Worm (Caenorhabditis elegans) whole organism, L1 larva: ENCODE data around the gene col-10.

Experiments used
- C16A3.4 ChIP-seq: fragments of 150-350 bp; optimal IDR thresholded peaks from 2 replicates; lab custom pipeline; 2014; ENCODE audit warnings: missing biosample characterization, missing genetic modification characterization
- C34B4.2 ChIP-seq: sonication (generic microtip); optimal IDR thresholded peaks from 2 replicates; lab custom pipeline; 2017; ENCODE audit warnings: mild to moderate bottlenecking, missing genetic modification characterization, missing compliant biosample characterization
- aha-1 ChIP-seq: fragments of 150-350 bp; optimal IDR thresholded peaks from 2 replicates; lab custom pipeline; 2014; ENCODE audit warnings: missing biosample characterization, missing genetic modification characterization
- alr-1 ChIP-seq: fragments of 200-800 bp; sonication (Bioruptor generic); optimal IDR thresholded peaks from 2 replicates; lab custom pipeline; 2018; ENCODE audit warnings: borderline replicate concordance, mild to moderate bottlenecking, missing genetic modification characterization, missing compliant biosample characterization
- aly-2 ChIP-seq: fragments of 150-350 bp; optimal IDR thresholded peaks from 2 replicates; lab custom pipeline; 2014; ENCODE audit warnings: missing biosample characterization, missing genetic modification characterization
- blmp-1 ChIP-seq: fragments of 150-350 bp; optimal IDR thresholded peaks from 2 replicates; lab custom pipeline; 2014; ENCODE audit warnings: missing biosample characterization, missing genetic modification characterization
- ceh-63 ChIP-seq: fragments of 200-800 bp; sonication (Bioruptor generic); optimal IDR thresholded peaks from 2 replicates; lab custom pipeline; 2018; ENCODE audit warnings: mild to moderate bottlenecking, missing genetic modification characterization, missing compliant biosample characterization
- ceh-8 ChIP-seq: fragments of 200-800 bp; sonication (Bioruptor generic); optimal IDR thresholded peaks from 2 replicates; lab custom pipeline; 2018; ENCODE audit warnings: mild to moderate bottlenecking, missing genetic modification characterization, moderate library complexity, missing compliant biosample characterization
- ces-1 ChIP-seq: fragments of 150-350 bp; optimal IDR thresholded peaks from 2 replicates; lab custom pipeline; 2014; ENCODE audit warnings: missing biosample characterization, missing genetic modification reagents, missing genetic modification characterization
- dpl-1 ChIP-seq, 3 experiments: fragments of 150-350 bp in 2 of 3; sonication (generic microtip) in 1 of 3; optimal IDR thresholded peaks; 2 replicates each; lab custom pipeline; 2014 to 2017; ENCODE audit warnings: missing biosample characterization in 3 of 3, missing genetic modification characterization in 3 of 3, missing genetic modification reagents in 3 of 3
- dsc-1 ChIP-seq: sonication (generic microtip); optimal IDR thresholded peaks from 2 replicates; lab custom pipeline; 2016; ENCODE audit warnings: mild to moderate bottlenecking, missing genetic modification characterization, missing compliant biosample characterization
- efl-1 ChIP-seq, 4 experiments: fragments of 150-350 bp; optimal IDR thresholded peaks in 3 of 4; peaks in 1 of 4; 1 replicate in 1 of 4; 2 replicates in 3 of 4; lab custom pipeline; 2014; ENCODE audit warnings: missing biosample characterization in 2 of 4, missing genetic modification characterization in 2 of 4, missing genetic modification reagents in 2 of 4
- egl-13 ChIP-seq: sonication (generic microtip); optimal IDR thresholded peaks from 2 replicates; lab custom pipeline; 2016; ENCODE audit warnings: missing genotype, missing genetic modification reagents, missing genetic modification characterization, missing compliant biosample characterization
- fkh-10 ChIP-seq: sonication (generic microtip); optimal IDR thresholded peaks from 2 replicates; lab custom pipeline; 2017; ENCODE audit warnings: missing biosample characterization, missing genetic modification reagents, missing genetic modification characterization
- fkh-8 ChIP-seq: sonication (generic microtip); optimal IDR thresholded peaks from 2 replicates; lab custom pipeline; 2016; ENCODE audit warnings: mild to moderate bottlenecking, missing genetic modification characterization, missing compliant biosample characterization
- hlh-4 ChIP-seq: sonication (generic microtip); optimal IDR thresholded peaks from 2 replicates; lab custom pipeline; 2016; ENCODE audit warnings: mild to moderate bottlenecking, missing genetic modification characterization, missing compliant biosample characterization
- isw-1 ChIP-seq: fragments of 200-800 bp; sonication (Bioruptor generic); IDR thresholded peaks from 2 replicates; pipeline ENCODE4 v1.3.6; 2022; ENCODE audit warnings: missing genetic modification characterization, missing compliant biosample characterization
- jun-1 ChIP-seq: fragments of 150-350 bp; optimal IDR thresholded peaks from 2 replicates; lab custom pipeline; 2014; ENCODE audit warnings: missing biosample characterization, missing genetic modification reagents, missing genetic modification characterization
- lin-14 ChIP-seq: fragments of 200-800 bp; sonication (Bioruptor generic); optimal IDR thresholded peaks from 2 replicates; lab custom pipeline; 2018; ENCODE audit warnings: mild to moderate bottlenecking, missing genetic modification characterization, moderate library complexity, missing compliant biosample characterization
- lsy-2 ChIP-seq, 2 experiments: fragments of 150-350 bp; optimal IDR thresholded peaks; 2 replicates each; lab custom pipeline; 2014; ENCODE audit warnings: missing biosample characterization in 2 of 2, missing genetic modification characterization in 2 of 2
- mab-9 ChIP-seq: fragments of 200-800 bp; sonication (Bioruptor generic); IDR thresholded peaks from 2 replicates; pipeline ENCODE4 v1.3.6; 2022; ENCODE audit warnings: missing genetic modification reagents, missing genetic modification characterization, missing compliant biosample characterization
- mdl-1 ChIP-seq, 2 experiments: fragments of 150-350 bp; optimal IDR thresholded peaks; 2 replicates each; lab custom pipeline; 2014 to 2017; ENCODE audit warnings: missing biosample characterization in 2 of 2, missing genetic modification characterization in 2 of 2, inconsistent platforms in 1 of 2
- mep-1 ChIP-seq: fragments of 150-350 bp; optimal IDR thresholded peaks from 2 replicates; lab custom pipeline; 2014; ENCODE audit warnings: missing biosample characterization, missing genetic modification characterization
- nhr-28 ChIP-seq: fragments of 150-350 bp; optimal IDR thresholded peaks from 2 replicates; lab custom pipeline; 2014; ENCODE audit warnings: missing biosample characterization, missing genetic modification characterization
- nhr-47 ChIP-seq: sonication (generic microtip); optimal IDR thresholded peaks from 2 replicates; lab custom pipeline; 2016; ENCODE audit warnings: mild to moderate bottlenecking, missing genetic modification characterization, moderate library complexity, missing compliant biosample characterization
- nhr-71 ChIP-seq: sonication (generic microtip); optimal IDR thresholded peaks from 2 replicates; lab custom pipeline; 2016; ENCODE audit warnings: mild to moderate bottlenecking, missing genetic modification characterization, moderate library complexity, missing compliant biosample characterization
- nhr-84 ChIP-seq: sonication (generic microtip); optimal IDR thresholded peaks from 2 replicates; lab custom pipeline; 2017; ENCODE audit warnings: missing biosample characterization, missing genetic modification characterization
- nhr-85 ChIP-seq: sonication (generic microtip); peaks from one replicate; lab custom pipeline; 2016; ENCODE audit warnings: missing genetic modification characterization, inconsistent platforms, missing compliant biosample characterization
- pax-3 ChIP-seq: fragments of 200-800 bp; sonication (Bioruptor generic); optimal IDR thresholded peaks from 2 replicates; lab custom pipeline; 2018; ENCODE audit warnings: mild to moderate bottlenecking, missing genetic modification characterization, moderate library complexity, missing compliant biosample characterization
- pqm-1 ChIP-seq: sonication (generic microtip); optimal IDR thresholded peaks from 3 replicates; lab custom pipeline; 2017; ENCODE audit warnings: missing biosample characterization, missing genetic modification characterization
- rnt-1 ChIP-seq: sonication (generic microtip); optimal IDR thresholded peaks from 2 replicates; lab custom pipeline; 2016; ENCODE audit warnings: mild to moderate bottlenecking, missing genetic modification characterization, moderate library complexity, missing compliant biosample characterization
- skn-1 ChIP-seq: fragments of 150-350 bp; optimal IDR thresholded peaks from 2 replicates; lab custom pipeline; 2014; ENCODE audit warnings: missing biosample characterization, missing genetic modification characterization
- snpc-4 ChIP-seq: fragments of 150-350 bp; optimal IDR thresholded peaks from 2 replicates; lab custom pipeline; 2014; ENCODE audit warnings: missing biosample characterization, missing genetic modification characterization
- sox-4 ChIP-seq: sonication (generic microtip); optimal IDR thresholded peaks from 2 replicates; lab custom pipeline; 2016; ENCODE audit warnings: missing genetic modification characterization, missing compliant biosample characterization
- sptf-1 ChIP-seq: fragments of 150-350 bp; optimal IDR thresholded peaks from 2 replicates; lab custom pipeline; 2014; ENCODE audit warnings: missing biosample characterization, missing genetic modification characterization
- swsn-7 ChIP-seq: sonication (generic microtip); optimal IDR thresholded peaks from 2 replicates; lab custom pipeline; 2016; ENCODE audit warnings: missing genetic modification characterization, missing compliant biosample characterization
- tbx-2 ChIP-seq: sonication (generic microtip); optimal IDR thresholded peaks from 2 replicates; lab custom pipeline; 2016; ENCODE audit warnings: missing genetic modification characterization, missing compliant biosample characterization
- unc-30 ChIP-seq: sonication (generic microtip); optimal IDR thresholded peaks from 2 replicates; lab custom pipeline; 2017; ENCODE audit warnings: missing biosample characterization, missing genetic modification characterization
- unc-62 ChIP-seq: fragments of 150-350 bp; optimal IDR thresholded peaks from 2 replicates; lab custom pipeline; 2014; ENCODE audit warnings: missing biosample characterization, missing genetic modification reagents, missing genetic modification characterization
- unc-86 ChIP-seq: sonication (generic microtip); optimal IDR thresholded peaks from 2 replicates; lab custom pipeline; 2016; ENCODE audit warnings: missing genetic modification characterization, missing compliant biosample characterization
- vab-15 ChIP-seq: sonication (generic microtip); optimal IDR thresholded peaks from 2 replicates; lab custom pipeline; 2017; ENCODE audit warnings: missing genotype, mild to moderate bottlenecking, missing genetic modification characterization, missing compliant biosample characterization
- ztf-11 ChIP-seq, 2 experiments: sonication (generic microtip); optimal IDR thresholded peaks; 2 replicates each; lab custom pipeline; 2016 to 2017; ENCODE audit warnings: missing genetic modification characterization in 2 of 2, missing biosample characterization in 1 of 2, missing compliant biosample characterization in 1 of 2

Gene col-10

DNA sequence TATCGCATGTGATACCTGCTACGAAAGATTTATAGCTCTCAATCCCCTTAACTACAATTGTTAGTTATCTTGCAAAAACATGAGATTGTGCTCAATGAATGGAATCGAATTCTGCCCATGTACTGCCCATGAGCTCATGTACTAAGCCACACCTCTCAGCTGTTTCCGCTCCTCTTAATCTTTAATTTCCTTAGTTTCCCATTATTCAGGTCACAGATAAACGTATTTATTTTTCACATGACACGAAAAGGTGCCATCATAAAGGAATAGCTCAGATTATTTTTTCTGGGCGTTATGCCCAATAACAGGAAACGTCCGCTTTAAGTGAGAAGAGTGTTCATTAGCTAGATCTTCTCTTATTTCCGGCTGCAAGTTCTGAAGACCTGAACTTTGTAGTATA, 20.9 kb upstream of the col-10 start:
- TF ChIP-seq lsy-2 (tag; optimal IDR thresholded peaks at IDR 0.05; lab: Kevin White, UChicago) (no peak), egl-13 (tag; lab: Kevin White, UChicago) (peak; percentile 61), fkh-10 (GFP tag; lab: Kevin White, UChicago) (peak; percentile 14), jun-1 (no peak), snpc-4 (tag; lab: Kevin White, UChicago) (no peak), efl-1 (optimal IDR thresholded peaks at IDR 0.05; lab: Kevin White, UChicago) (no peak), efl-1 (GFP tag; optimal IDR thresholded peaks at IDR 0.05 in 1 of 2; lab: Kevin White, UChicago) (peak in 1 of 2 experiments; percentile 59), nhr-71 (peak; percentile 29), fkh-8 (tag; lab: Kevin White, UChicago) (peak; percentile 68), lin-14 (GFP tag; lab: Kevin White, UChicago) (peak; percentile 3), nhr-85 (tag; lab: Kevin White, UChicago) (no peak), vab-15 (tag; lab: Kevin White, UChicago) (no peak), dsc-1 (tag; lab: Kevin White, UChicago) (peak; percentile 92), sox-4 (tag; lab: Kevin White, UChicago) (peak; percentile 48), aha-1 (tag; lab: Kevin White, UChicago) (no peak), nhr-84 (tag; lab: Kevin White, UChicago) (no peak), unc-30 (tag; lab: Kevin White, UChicago) (no peak), ces-1 (GFP tag; lab: Kevin White, UChicago) (no peak), nhr-28 (tag; lab: Kevin White, UChicago) (no peak), alr-1 (tag; lab: Kevin White, UChicago) (no peak), ceh-63 (GFP tag; lab: Kevin White, UChicago) (no peak), swsn-7 (tag; lab: Kevin White, UChicago) (no peak), sptf-1 (tag; lab: Kevin White, UChicago) (no peak), pax-3 (tag; lab: Kevin White, UChicago) (peak; percentile 59), nhr-47 (tag; lab: Kevin White, UChicago) (peak; percentile 42)

DNA sequence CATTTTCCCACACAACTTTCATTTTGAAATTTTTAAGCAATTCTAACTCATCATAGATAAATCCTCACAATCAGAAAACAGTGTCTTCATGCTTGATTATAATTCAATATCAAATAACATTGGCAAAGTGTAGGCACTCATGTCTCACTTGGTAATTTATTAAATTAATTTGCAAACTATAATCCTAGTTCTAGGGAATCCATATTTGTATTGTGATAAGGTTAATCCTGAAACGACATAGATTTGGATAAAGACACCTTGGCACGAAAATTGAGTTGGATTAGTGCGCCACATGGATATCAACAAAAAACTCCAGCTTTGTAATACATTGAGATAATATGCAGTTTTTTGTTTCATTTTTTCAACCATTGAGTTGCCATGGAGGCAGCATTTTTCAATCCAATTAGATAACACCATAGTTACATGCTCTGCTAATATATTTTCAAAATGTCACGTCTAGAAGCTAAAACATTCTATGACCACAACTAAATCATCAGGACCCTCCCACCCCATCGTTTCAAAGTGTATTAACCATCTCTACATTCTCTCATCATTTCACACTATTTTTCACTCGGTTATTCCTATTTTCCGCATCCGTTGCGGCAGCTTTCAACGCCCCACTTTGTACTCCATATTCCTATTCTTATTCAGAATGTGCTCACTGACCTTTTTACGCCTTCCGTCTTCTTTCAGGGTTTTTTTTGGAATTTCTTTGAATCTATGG, 18.8 kb upstream of the col-10 start:
- TF ChIP-seq fkh-8 (tag; lab: Kevin White, UChicago) (peak; percentile 3), nhr-47 (tag; lab: Kevin White, UChicago) (peak; percentile 1), dsc-1 (tag; lab: Kevin White, UChicago) (peak; percentile 98), mab-9 (GFP tag; lab: Robert Waterston, UW) (no peak), lin-14 (GFP tag; lab: Kevin White, UChicago) (peak; percentile 26), pax-3 (tag; lab: Kevin White, UChicago) (peak; percentile 22), rnt-1 (tag; lab: Kevin White, UChicago) (no peak)
- TF ChIP-seq, all 84 proteins: peak for 5

DNA sequence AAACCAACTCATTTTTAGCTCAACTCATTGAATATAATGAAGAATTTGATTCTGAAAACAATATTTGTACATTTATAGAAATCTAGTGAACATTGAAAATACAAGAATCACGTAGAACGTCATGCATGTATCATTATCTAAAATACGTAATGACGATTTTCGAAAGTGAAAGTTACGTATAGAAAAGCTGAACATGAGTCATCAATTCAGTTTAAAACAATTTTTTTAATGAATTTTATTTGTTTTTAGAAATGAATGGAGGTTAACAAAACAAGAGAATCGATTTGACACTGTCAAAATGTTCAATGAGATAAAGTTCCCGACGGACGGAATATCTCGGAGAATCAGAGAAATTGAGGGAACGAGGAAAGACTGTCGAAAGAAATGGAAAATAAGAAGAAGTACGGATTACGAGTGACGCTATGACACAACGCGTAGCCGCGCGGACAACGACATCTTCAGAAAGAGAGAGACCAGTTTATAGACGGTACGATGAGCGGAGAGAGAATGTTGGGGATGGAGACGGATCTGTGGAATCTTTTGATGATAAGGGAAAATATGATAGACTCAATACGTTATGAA, 16.7 kb upstream of the col-10 start, which contains the start of gene ptr-1:
Gene ptr-1, minus strand, starts transcription at position 51 of the 582 bp plus-strand sequence.
- TF ChIP-seq blmp-1 (peak; percentile 95), C34B4.2 (tag; lab: Kevin White, UChicago) (no peak)

DNA sequence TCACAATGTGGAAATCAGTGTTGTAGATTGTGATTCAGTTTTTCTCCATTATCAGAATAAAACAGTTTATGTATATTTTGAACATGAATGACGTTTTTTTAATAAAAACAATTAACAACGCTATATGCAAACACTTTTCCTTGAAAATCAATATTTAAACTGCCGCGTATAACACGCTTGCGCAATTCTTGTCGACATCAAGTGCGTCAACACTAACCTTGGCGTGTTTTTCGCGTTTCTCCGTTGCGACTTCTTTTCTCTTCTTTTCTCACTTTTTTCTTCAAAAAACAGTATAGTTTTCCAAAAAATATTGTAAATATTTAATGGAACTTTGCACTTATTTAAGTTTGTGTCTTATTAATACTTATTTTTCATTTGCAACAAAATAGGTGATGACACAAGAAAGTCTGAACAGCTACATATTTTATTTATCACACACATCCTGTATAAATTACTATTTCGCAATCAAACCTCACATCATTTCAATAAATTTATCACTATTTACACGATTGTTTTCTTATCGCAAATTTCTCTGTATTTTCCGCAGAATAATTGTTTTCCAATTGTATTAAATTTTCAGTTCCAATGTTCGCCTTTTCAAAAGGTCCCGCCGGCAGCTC, 10.2 kb upstream of the col-10 start, which contains the start of gene spas-1:
Gene spas-1, plus strand, starts transcription at position 572 of the 620 bp plus-strand sequence.
- peak; percentile 88 for TF ChIP-seq unc-86 (tag; lab: Kevin White, UChicago)
- peak; percentile 68 for TF ChIP-seq ceh-8 (GFP tag; lab: Kevin White, UChicago)
- TF ChIP-seq pqm-1 = no peak
- TF ChIP-seq jun-1 = peak; percentile 83
- TF ChIP-seq rnt-1 (tag; lab: Kevin White, UChicago) = peak; percentile 92
- TF ChIP-seq skn-1 = peak; percentile 88
- peak; percentile 66 for TF ChIP-seq aly-2
- peak; percentile 98 for TF ChIP-seq mep-1 (tag; lab: Kevin White, UChicago)
- peak in 1 of 2 experiments; percentile 79 for TF ChIP-seq mdl-1 (tag; optimal IDR thresholded peaks at IDR 0.05; lab: Kevin White, UChicago)
- TF ChIP-seq aha-1 (tag; lab: Kevin White, UChicago) = no peak
- TF ChIP-seq unc-30 (tag; lab: Kevin White, UChicago) = peak; percentile 42
- peak; percentile 82 for TF ChIP-seq isw-1
- TF ChIP-seq dpl-1 (GFP tag; optimal IDR thresholded peaks at IDR 0.05; lab: Kevin White, UChicago) = peak; percentile 98
- TF ChIP-seq hlh-4 = no peak
- TF ChIP-seq nhr-47 (tag; lab: Kevin White, UChicago) = peak; percentile 94
- TF ChIP-seq tbx-2 = peak; percentile 92
- TF ChIP-seq unc-62 (GFP tag; lab: Kevin White, UChicago) = peak; percentile 42
- TF ChIP-seq ztf-11 (tag; optimal IDR thresholded peaks at IDR 0.05; lab: Kevin White, UChicago) = peak in 1 of 2 experiments; percentile 62
- peak; percentile 89 to 98 for TF ChIP-seq efl-1 (optimal IDR thresholded peaks at IDR 0.05; lab: Kevin White, UChicago)
- peak; percentile 97 to 100 for TF ChIP-seq efl-1 (GFP tag; optimal IDR thresholded peaks at IDR 0.05 in 1 of 2; lab: Kevin White, UChicago)
- TF ChIP-seq C16A3.4 = peak; percentile 91
